Fruit fly (Drosophila melanogaster) whole organism, embryonic: ENCODE results near the gene Nagk.
A peak's percentile ranks its signal among the peaks of the same experiment; 100 is the strongest.

ENCODE experiments used
- Ada2b ChIP-seq: fragments of 200-800 bp; sonication (Bioruptor generic); IDR thresholded peaks from 2 replicates; pipeline ENCODE4 v1.3.6; 2022; ENCODE audit warnings: missing biosample characterization, missing genetic modification characterization
- Adf1 ChIP-seq: fragments of 200-800 bp; sonication (Bioruptor generic); IDR thresholded peaks from 2 replicates; pipeline ENCODE4 v1.3.6; 2022; ENCODE audit warnings: missing biosample characterization, missing genetic modification characterization
- CG13775 ChIP-seq: fragments of 200-800 bp; sonication (Bioruptor generic); optimal IDR thresholded peaks from 3 replicates; lab custom pipeline; 2017; ENCODE audit warnings: missing biosample characterization, mild to moderate bottlenecking, missing genetic modification characterization
- CG14014 ChIP-seq: fragments of 200-800 bp; sonication (Bioruptor generic); IDR thresholded peaks from 2 replicates; pipeline ENCODE4 v1.3.6; 2022; ENCODE audit warnings: missing biosample characterization, missing genetic modification characterization
- CG14965 ChIP-seq: fragments of 200-800 bp; sonication (Bioruptor generic); optimal IDR thresholded peaks from 2 replicates; lab custom pipeline; 2016; ENCODE audit warnings: missing biosample characterization, missing genetic modification characterization, borderline replicate concordance
- CG18262 ChIP-seq: fragments of 200-800 bp; optimal IDR thresholded peaks from 3 replicates; lab custom pipeline; 2019; ENCODE audit warnings: missing biosample characterization, mild to moderate bottlenecking, missing genetic modification characterization, moderate library complexity
- CG30431 ChIP-seq: fragments of 200-800 bp; sonication (Bioruptor generic); optimal IDR thresholded peaks from 2 replicates; lab custom pipeline; 2017; ENCODE audit warnings: missing biosample characterization, missing genetic modification characterization
- CG31441 ChIP-seq: fragments of 200-800 bp; sonication (Bioruptor generic); IDR thresholded peaks from 2 replicates; pipeline ENCODE4 v1.3.6; 2022; ENCODE audit warnings: missing biosample characterization, missing genetic modification characterization
- CG34376 ChIP-seq: fragments of 200-800 bp; sonication (Bioruptor generic); optimal IDR thresholded peaks from 2 replicates; lab custom pipeline; 2018; ENCODE audit warnings: missing biosample characterization, mild to moderate bottlenecking, missing genetic modification characterization
- CG3838 ChIP-seq: fragments of 200-800 bp; sonication (Bioruptor generic); optimal IDR thresholded peaks from 3 replicates; lab custom pipeline; 2016; ENCODE audit warnings: missing biosample characterization, missing genetic modification characterization
- CG4360 ChIP-seq: fragments of 200-800 bp; sonication (Bioruptor generic); IDR thresholded peaks from 2 replicates; pipeline ENCODE4 v1.3.6; 2022; ENCODE audit warnings: missing biosample characterization, missing genetic modification characterization
- CG43689 ChIP-seq: fragments of 200-800 bp; sonication (Bioruptor generic); IDR thresholded peaks from 2 replicates; pipeline ENCODE4 v1.3.6; 2022; ENCODE audit warnings: missing biosample characterization, missing genetic modification characterization
- CG4404 ChIP-seq: fragments of 200-800 bp; sonication (Bioruptor generic); IDR thresholded peaks from 2 replicates; pipeline ENCODE4 v1.3.6; 2022; ENCODE audit warnings: missing biosample characterization, missing genetic modification characterization
- CG7271 ChIP-seq: fragments of 200-800 bp; sonication (Bioruptor generic); optimal IDR thresholded peaks from 2 replicates; lab custom pipeline; 2018; ENCODE audit warnings: missing biosample characterization, mild to moderate bottlenecking, missing genetic modification characterization, moderate library complexity
- CG7556 ChIP-seq: fragments of 200-800 bp; sonication (Bioruptor generic); optimal IDR thresholded peaks from 2 replicates; lab custom pipeline; 2017; ENCODE audit warnings: missing biosample characterization, mild to moderate bottlenecking, missing genetic modification characterization
- CG7745 ChIP-seq: fragments of 200-800 bp; sonication (Bioruptor generic); optimal IDR thresholded peaks from 2 replicates; lab custom pipeline; 2018; ENCODE audit warnings: missing biosample characterization, mild to moderate bottlenecking, missing genetic modification characterization, moderate library complexity
- CG7839 ChIP-seq: fragments of 200-800 bp; sonication (Bioruptor generic); optimal IDR thresholded peaks from 3 replicates; lab custom pipeline; 2018; ENCODE audit warnings: missing biosample characterization, mild to moderate bottlenecking, missing genetic modification characterization, moderate library complexity
- CG7928 ChIP-seq: fragments of 200-800 bp; sonication (Bioruptor generic); optimal IDR thresholded peaks from 2 replicates; lab custom pipeline; 2017; ENCODE audit warnings: missing biosample characterization, mild to moderate bottlenecking, missing genetic modification characterization
- Chrac-16 ChIP-seq: fragments of 200-800 bp; sonication (Bioruptor generic); optimal IDR thresholded peaks from 3 replicates; lab custom pipeline; 2016; ENCODE audit warnings: missing biosample characterization, missing genetic modification characterization
- Deaf1 ChIP-seq: fragments of 200-800 bp; optimal IDR thresholded peaks from 3 replicates; lab custom pipeline; 2019; ENCODE audit warnings: missing biosample characterization, mild to moderate bottlenecking, missing genetic modification characterization, moderate library complexity
- Dip2 ChIP-seq: fragments of 200-800 bp; sonication (Bioruptor generic); IDR thresholded peaks from 2 replicates; pipeline ENCODE4 v1.3.6; 2022; ENCODE audit warnings: missing biosample characterization, missing genetic modification characterization
- Doc2 ChIP-seq: fragments of 200-800 bp; sonication (Bioruptor generic); IDR thresholded peaks from 2 replicates; pipeline ENCODE4 v1.3.6; 2022; ENCODE audit warnings: missing biosample characterization, missing genetic modification characterization
- Hand ChIP-seq: fragments of 200-800 bp; sonication (Bioruptor generic); optimal IDR thresholded peaks from 2 replicates; lab custom pipeline; 2017; ENCODE audit warnings: mild to moderate bottlenecking, missing biosample characterization, missing genetic modification reagents, missing genetic modification characterization
- Hey ChIP-seq: fragments of 200-800 bp; sonication (Bioruptor generic); optimal IDR thresholded peaks from 3 replicates; lab custom pipeline; 2018; ENCODE audit warnings: missing biosample characterization, mild to moderate bottlenecking, missing genetic modification characterization
- Hsf ChIP-seq: fragments of 200-800 bp; sonication (Bioruptor generic); optimal IDR thresholded peaks from 3 replicates; lab custom pipeline; 2016; ENCODE audit warnings: missing biosample characterization, missing genetic modification characterization
- PHDP ChIP-seq: fragments of 200-800 bp; sonication (Bioruptor generic); optimal IDR thresholded peaks from 3 replicates; lab custom pipeline; 2018; ENCODE audit warnings: missing biosample characterization, mild to moderate bottlenecking, missing genetic modification characterization, moderate library complexity
- Rfx ChIP-seq: fragments of 200-800 bp; sonication (Bioruptor generic); IDR thresholded peaks from 2 replicates; pipeline ENCODE4 v1.3.6; 2022; ENCODE audit warnings: missing biosample characterization, missing genetic modification characterization
- Rx ChIP-seq: fragments of 200-800 bp; sonication (Bioruptor generic); IDR thresholded peaks from 2 replicates; pipeline ENCODE4 v1.3.6; 2022; ENCODE audit warnings: missing biosample characterization, missing genetic modification characterization
- Sin3A ChIP-seq: fragments of >200 bp; optimal IDR thresholded peaks from 2 replicates; lab custom pipeline; 2018
- Trl ChIP-seq, 3 experiments: fragments of >200 bp in 2 of 3; fragments of 200-800 bp in 1 of 3; sonication (Bioruptor generic) in 1 of 3; optimal IDR thresholded peaks; 2 replicates in 1 of 3; 3 replicates in 2 of 3; lab custom pipeline; 2016 to 2017; ENCODE audit warnings: missing biosample characterization in 1 of 3, missing genetic modification characterization in 1 of 3
- ato ChIP-seq: fragments of 200-800 bp; sonication (Bioruptor generic); IDR thresholded peaks from 2 replicates; pipeline ENCODE4 v1.3.6; 2022; ENCODE audit warnings: missing biosample characterization, missing genetic modification characterization; ENCODE audit not compliant: partially characterized antibody
- bsh ChIP-seq, 2 experiments: fragments of 200-800 bp; sonication (Bioruptor generic); optimal IDR thresholded peaks; 2 replicates each; lab custom pipeline; 2017 to 2018; ENCODE audit warnings: mild to moderate bottlenecking in 2 of 2, missing biosample characterization in 2 of 2, missing genetic modification characterization in 2 of 2, moderate library complexity in 1 of 2
- chif ChIP-seq, 2 experiments: fragments of 200-800 bp; sonication (Bioruptor generic); optimal IDR thresholded peaks; 3 replicates each; lab custom pipeline; 2016; ENCODE audit warnings: missing biosample characterization in 2 of 2, missing genetic modification characterization in 2 of 2
- cwo ChIP-seq: fragments of 200-800 bp; sonication (Bioruptor generic); optimal IDR thresholded peaks from 3 replicates; lab custom pipeline; 2017; ENCODE audit warnings: missing biosample characterization, missing genetic modification characterization, mild to moderate bottlenecking, moderate library complexity, missing genetic modification reagents
- dmrt11E ChIP-seq: fragments of 200-800 bp; sonication (Bioruptor generic); optimal IDR thresholded peaks from 3 replicates; lab custom pipeline; 2018; ENCODE audit warnings: missing biosample characterization, mild to moderate bottlenecking, missing genetic modification characterization, moderate library complexity
- grn ChIP-seq: fragments of 200-800 bp; sonication (Bioruptor generic); optimal IDR thresholded peaks from 3 replicates; lab custom pipeline; 2017; ENCODE audit warnings: missing biosample characterization, missing genetic modification characterization
- h ChIP-seq: fragments of >200 bp; optimal IDR thresholded peaks from 2 replicates; lab custom pipeline; 2017
- insv ChIP-seq, 2 experiments: fragments of 200-800 bp; sonication (Bioruptor generic); optimal IDR thresholded peaks; 3 replicates each; lab custom pipeline; 2016 to 2018; ENCODE audit warnings: missing biosample characterization in 2 of 2, missing genetic modification characterization in 2 of 2
- jing ChIP-seq: fragments of 200-800 bp; sonication (Bioruptor generic); optimal IDR thresholded peaks from 2 replicates; lab custom pipeline; 2018; ENCODE audit warnings: missing biosample characterization, mild to moderate bottlenecking, missing genetic modification characterization
- kay ChIP-seq: fragments of 200-800 bp; sonication (Bioruptor generic); optimal IDR thresholded peaks from 2 replicates; lab custom pipeline; 2016; ENCODE audit warnings: missing biosample characterization, missing genetic modification characterization
- knrl ChIP-seq: fragments of 200-800 bp; sonication (Bioruptor generic); IDR thresholded peaks from 3 replicates; pipeline ENCODE4 v1.3.6; 2022; ENCODE audit warnings: missing biosample characterization, missing genetic modification characterization; ENCODE audit not compliant: partially characterized antibody
- nmo ChIP-seq: fragments of 200-800 bp; sonication (Bioruptor generic); optimal IDR thresholded peaks from 2 replicates; lab custom pipeline; 2018; ENCODE audit warnings: missing biosample characterization, mild to moderate bottlenecking, missing genetic modification characterization, moderate library complexity
- repo ChIP-seq: fragments of 200-800 bp; sonication (Bioruptor generic); optimal IDR thresholded peaks from 2 replicates; lab custom pipeline; 2016; ENCODE audit warnings: missing biosample characterization, missing genetic modification characterization
- schlank ChIP-seq: fragments of 200-800 bp; sonication (Bioruptor generic); optimal IDR thresholded peaks from 2 replicates; lab custom pipeline; 2018; ENCODE audit warnings: missing biosample characterization, mild to moderate bottlenecking, missing genetic modification characterization
- sima ChIP-seq: fragments of 200-800 bp; sonication (Bioruptor generic); optimal IDR thresholded peaks from 2 replicates; lab custom pipeline; 2016; ENCODE audit warnings: missing biosample characterization, missing genetic modification characterization
- so ChIP-seq: fragments of 200-800 bp; sonication (Bioruptor generic); IDR thresholded peaks from 3 replicates; pipeline ENCODE4 v1.3.6; 2022; ENCODE audit warnings: missing biosample characterization, missing genetic modification characterization
- tio ChIP-seq: fragments of 200-800 bp; sonication (Bioruptor generic); optimal IDR thresholded peaks from 2 replicates; lab custom pipeline; 2017; ENCODE audit warnings: missing biosample characterization, missing genetic modification characterization, inconsistent platforms
- unc-4 ChIP-seq: fragments of 200-800 bp; sonication (Bioruptor generic); IDR thresholded peaks from 2 replicates; pipeline ENCODE4 v1.3.6; 2022; ENCODE audit warnings: missing biosample characterization, missing genetic modification characterization; ENCODE audit not compliant: partially characterized antibody
- wdn ChIP-seq: fragments of 200-800 bp; sonication (Bioruptor generic); IDR thresholded peaks from 2 replicates; pipeline ENCODE4 v1.3.6; 2022; ENCODE audit warnings: missing biosample characterization, missing genetic modification characterization
- wek ChIP-seq: fragments of 200-800 bp; sonication (Bioruptor generic); optimal IDR thresholded peaks from 3 replicates; lab custom pipeline; 2018; ENCODE audit warnings: missing biosample characterization, mild to moderate bottlenecking, missing genetic modification characterization, moderate library complexity
- z ChIP-seq: fragments of 200-800 bp; sonication (Bioruptor generic); IDR thresholded peaks from 3 replicates; pipeline ENCODE4 v1.3.6; 2022; ENCODE audit warnings: missing biosample characterization, missing genetic modification characterization

Gene Nagk

dm6 chr3R:15332994-15333393 is 10.1 kb downstream of the Nagk start, which contains the start of the genes Fkbp39 and Cyfip (continued):
- TF ChIP-seq nmo (GFP tag; lab: Kevin White, UChicago) (peak; percentile 76), Deaf1 (tag; lab: Kevin White, UChicago) (no peak), CG4360 (GFP tag; lab: Robert Waterston, UW) (no peak), schlank (tag; lab: Kevin White, UChicago) (no peak), insv (GFP tag; optimal IDR thresholded peaks at IDR 0.05; lab: Kevin White, UChicago) (peak in 1 of 2 experiments; percentile 43), Sin3A (lab: Kevin White, UChicago) (peak; percentile 84), cwo (GFP tag; lab: Kevin White, UChicago) (no peak), unc-4 (GFP tag; lab: Robert Waterston, UW) (peak; percentile 77), Rfx (GFP tag; lab: Robert Waterston, UW) (peak; percentile 84), Rx (GFP tag; lab: Robert Waterston, UW) (no peak), jing (GFP tag; lab: Kevin White, UChicago) (no peak), Chrac-16 (peak; percentile 40), knrl (GFP tag; lab: Robert Waterston, UW) (peak; percentile 68), PHDP (tag; lab: Kevin White, UChicago) (peak; percentile 17), chif (GFP tag; optimal IDR thresholded peaks at IDR 0.05; lab: Kevin White, UChicago) (peak in 1 of 2 experiments; percentile 36), h (lab: Kevin White, UChicago) (no peak), bsh (GFP tag; optimal IDR thresholded peaks at IDR 0.05; lab: Kevin White, UChicago) (peak in 1 of 2 experiments; percentile 16), Adf1 (peak; percentile 68), wek (GFP tag; lab: Kevin White, UChicago) (no peak), wdn (no peak), Doc2 (GFP tag; lab: Robert Waterston, UW) (no peak), dmrt11E (tag; lab: Kevin White, UChicago) (no peak), CG34376 (GFP tag; lab: Kevin White, UChicago) (peak; percentile 15), sima (no peak), ato (peak; percentile 67), Dip2 (GFP tag; lab: Robert Waterston, UW) (no peak), CG7928 (GFP tag; lab: Kevin White, UChicago) (peak; percentile 38), CG7556 (GFP tag; lab: Kevin White, UChicago) (peak; percentile 7), CG13775 (GFP tag; lab: Kevin White, UChicago) (peak; percentile 40), grn (GFP tag; lab: Kevin White, UChicago) (no peak), CG7271 (tag; lab: Kevin White, UChicago) (no peak), CG14965 (GFP tag; lab: Kevin White, UChicago) (no peak), CG4404 (GFP tag; lab: Robert Waterston, UW) (no peak), repo (GFP tag; lab: Kevin White, UChicago) (peak; percentile 32), CG30431 (GFP tag; lab: Kevin White, UChicago) (no peak), CG7839 (no peak), CG3838 (no peak), tio (GFP tag; lab: Kevin White, UChicago) (no peak), kay (no peak), CG14014 (peak; percentile 51; the same call in 1 of the 2 replicates), CG18262 (no peak), CG7745 (tag; lab: Kevin White, UChicago) (no peak), Hsf (GFP tag; lab: Kevin White, UChicago) (peak; percentile 46), Hey (no peak), Hand (no peak), z (GFP tag; lab: Robert Waterston, UW) (no peak), so (no peak), CG31441 (GFP tag; lab: Robert Waterston, UW) (no peak), Ada2b (GFP tag; lab: Robert Waterston, UW) (no peak), CG43689 (GFP tag; lab: Robert Waterston, UW) (no peak), Trl (optimal IDR thresholded peaks at IDR 0.05; lab: Kevin White, UChicago) (no peak), Trl (GFP tag; optimal IDR thresholded peaks at IDR 0.05; lab: Kevin White, UChicago) (peak; percentile 74)
